Worm (Caenorhabditis elegans) whole organism, late embryonic: ENCODE results near the gene F38B6.7.

ENCODE experiments used
- C08G9.2 ChIP-seq: sonication (generic microtip); optimal IDR thresholded peaks from 2 replicates; lab custom pipeline; 2016; ENCODE audit warnings: mild to moderate bottlenecking, missing genetic modification characterization, moderate library complexity, missing compliant biosample characterization
- C38D4.7 ChIP-seq: fragments of 200-800 bp; sonication (Bioruptor generic); optimal IDR thresholded peaks from 2 replicates; lab custom pipeline; 2018; ENCODE audit warnings: mild to moderate bottlenecking, missing genetic modification characterization, moderate library complexity, missing compliant biosample characterization
- F13H6.1 ChIP-seq: sonication (generic microtip); optimal IDR thresholded peaks from 2 replicates; lab custom pipeline; 2016; ENCODE audit warnings: missing genetic modification characterization, missing compliant biosample characterization
- K02D7.2 ChIP-seq: sonication (generic microtip); optimal IDR thresholded peaks from 2 replicates; lab custom pipeline; 2017; ENCODE audit warnings: mild to moderate bottlenecking, missing genetic modification characterization, missing compliant biosample characterization
- T23F11.4 ChIP-seq: fragments of 200-800 bp; sonication (Bioruptor generic); optimal IDR thresholded peaks from 2 replicates; lab custom pipeline; 2018; ENCODE audit warnings: mild to moderate bottlenecking, missing genetic modification characterization, missing compliant biosample characterization
- Y22D7AL.16 ChIP-seq: sonication (generic microtip); optimal IDR thresholded peaks from 2 replicates; lab custom pipeline; 2016; ENCODE audit warnings: missing genetic modification characterization, missing compliant biosample characterization
- ahr-1 ChIP-seq: sonication (generic microtip); optimal IDR thresholded peaks from 2 replicates; lab custom pipeline; 2016; ENCODE audit warnings: missing genetic modification characterization, missing compliant biosample characterization
- ceh-14 ChIP-seq: sonication (generic microtip); optimal IDR thresholded peaks from 2 replicates; lab custom pipeline; 2016; ENCODE audit warnings: missing genotype, missing genetic modification characterization, missing compliant biosample characterization
- ceh-18 ChIP-seq: sonication (generic microtip); optimal IDR thresholded peaks from 2 replicates; lab custom pipeline; 2016; ENCODE audit warnings: missing genetic modification characterization, missing compliant biosample characterization
- ceh-19 ChIP-seq: fragments of 200-800 bp; sonication (Bioruptor generic); optimal IDR thresholded peaks from 2 replicates; lab custom pipeline; 2018; ENCODE audit warnings: mild to moderate bottlenecking, missing genetic modification characterization, missing compliant biosample characterization
- ceh-2 ChIP-seq: sonication (generic microtip); optimal IDR thresholded peaks from 2 replicates; lab custom pipeline; 2016; ENCODE audit warnings: missing genotype, missing genetic modification characterization, missing compliant biosample characterization
- ceh-30 ChIP-seq: fragments of 150-350 bp; optimal IDR thresholded peaks from 2 replicates; lab custom pipeline; 2014; ENCODE audit warnings: missing biosample characterization, missing genetic modification characterization
- ceh-31 ChIP-seq: sonication (generic microtip); optimal IDR thresholded peaks from 2 replicates; lab custom pipeline; 2016; ENCODE audit warnings: missing genetic modification characterization, missing compliant biosample characterization
- ceh-34 ChIP-seq: sonication (generic microtip); optimal IDR thresholded peaks from 2 replicates; lab custom pipeline; 2016; ENCODE audit warnings: mild to moderate bottlenecking, missing genetic modification characterization, missing compliant biosample characterization
- ceh-9 ChIP-seq: sonication (generic microtip); optimal IDR thresholded peaks from 2 replicates; lab custom pipeline; 2016; ENCODE audit warnings: mild to moderate bottlenecking, missing genetic modification characterization, inconsistent platforms, missing compliant biosample characterization
- dve-1 ChIP-seq: sonication (generic microtip); optimal IDR thresholded peaks from 2 replicates; lab custom pipeline; 2017; ENCODE audit warnings: antibody characterized with exemption, mild to moderate bottlenecking, missing genetic modification characterization, missing compliant biosample characterization
- ets-4 ChIP-seq: sonication (generic microtip); optimal IDR thresholded peaks from 2 replicates; lab custom pipeline; 2016; ENCODE audit warnings: missing genetic modification characterization, missing compliant biosample characterization
- eyg-1 ChIP-seq: sonication (generic microtip); optimal IDR thresholded peaks from 2 replicates; lab custom pipeline; 2016; ENCODE audit warnings: missing genotype, missing genetic modification characterization, missing compliant biosample characterization
- fkh-10 ChIP-seq: fragments of 150-350 bp; optimal IDR thresholded peaks from 2 replicates; lab custom pipeline; 2014; ENCODE audit warnings: missing biosample characterization, missing genetic modification reagents, missing genetic modification characterization
- fkh-6 ChIP-seq: sonication (generic microtip); optimal IDR thresholded peaks from 2 replicates; lab custom pipeline; 2016; ENCODE audit warnings: missing genetic modification characterization, missing compliant biosample characterization
- gmeb-2 ChIP-seq: sonication (generic microtip); optimal IDR thresholded peaks from 2 replicates; lab custom pipeline; 2016; ENCODE audit warnings: missing genetic modification characterization, inconsistent platforms, missing compliant biosample characterization
- hlh-13 ChIP-seq: fragments of 200-800 bp; sonication (Bioruptor generic); optimal IDR thresholded peaks from 2 replicates; lab custom pipeline; 2018; ENCODE audit warnings: mild to moderate bottlenecking, missing genetic modification characterization, missing compliant biosample characterization
- hlh-15 ChIP-seq: sonication (generic microtip); optimal IDR thresholded peaks from 2 replicates; lab custom pipeline; 2016; ENCODE audit warnings: missing genetic modification characterization, missing compliant biosample characterization
- hlh-30 ChIP-seq: sonication (generic microtip); optimal IDR thresholded peaks from 2 replicates; lab custom pipeline; 2017; ENCODE audit warnings: antibody characterized with exemption, missing genetic modification characterization, missing compliant biosample characterization; ENCODE audit not compliant: insufficient read depth
- lim-6 ChIP-seq: sonication (generic microtip); optimal IDR thresholded peaks from 2 replicates; lab custom pipeline; 2016; ENCODE audit warnings: missing genetic modification characterization, missing compliant biosample characterization
- madf-2 ChIP-seq: sonication (generic microtip); optimal IDR thresholded peaks from 2 replicates; lab custom pipeline; 2017; ENCODE audit warnings: missing genetic modification characterization, missing compliant biosample characterization
- mec-3 ChIP-seq: sonication (generic microtip); optimal IDR thresholded peaks from 2 replicates; lab custom pipeline; 2016; ENCODE audit warnings: borderline replicate concordance, missing genetic modification characterization, missing compliant biosample characterization
- nfya-1 ChIP-seq: sonication (generic microtip); optimal IDR thresholded peaks from 2 replicates; lab custom pipeline; 2017; ENCODE audit warnings: missing genetic modification characterization, mild to moderate bottlenecking, missing compliant biosample characterization, antibody characterized with exemption, moderate library complexity
- nhr-11 ChIP-seq: fragments of 150-350 bp; optimal IDR thresholded peaks from 2 replicates; lab custom pipeline; 2014; ENCODE audit warnings: missing biosample characterization, missing genetic modification characterization
- nhr-232 ChIP-seq: sonication (generic microtip); optimal IDR thresholded peaks from 2 replicates; lab custom pipeline; 2016; ENCODE audit warnings: missing genetic modification characterization, missing compliant biosample characterization
- npax-4 ChIP-seq: sonication (generic microtip); optimal IDR thresholded peaks from 2 replicates; lab custom pipeline; 2016; ENCODE audit warnings: missing genetic modification characterization, missing compliant biosample characterization
- odd-2 ChIP-seq: sonication (generic microtip); optimal IDR thresholded peaks from 2 replicates; lab custom pipeline; 2017; ENCODE audit warnings: antibody characterized with exemption, mild to moderate bottlenecking, missing genetic modification characterization, missing compliant biosample characterization
- pag-3 ChIP-seq: sonication (generic microtip); optimal IDR thresholded peaks from 2 replicates; lab custom pipeline; 2016; ENCODE audit warnings: missing compliant biosample characterization, missing genetic modification characterization, borderline replicate concordance
- pat-9 ChIP-seq: fragments of 200-800 bp; sonication (Bioruptor generic); optimal IDR thresholded peaks from 2 replicates; lab custom pipeline; 2018; ENCODE audit warnings: mild to moderate bottlenecking, missing genetic modification characterization, moderate library complexity, missing compliant biosample characterization
- pha-2 ChIP-seq: sonication (generic microtip); optimal IDR thresholded peaks from 2 replicates; lab custom pipeline; 2017; ENCODE audit warnings: mild to moderate bottlenecking, missing genetic modification characterization, missing compliant biosample characterization
- pha-4 ChIP-seq: fragments of 150-350 bp; optimal IDR thresholded peaks from 2 replicates; lab custom pipeline; 2018; ENCODE audit warnings: missing biosample characterization, missing genetic modification reagents, missing genetic modification characterization
- pqm-1 ChIP-seq: sonication (generic microtip); optimal IDR thresholded peaks from 2 replicates; lab custom pipeline; 2016; ENCODE audit warnings: missing genetic modification characterization, missing compliant biosample characterization
- ref-2 ChIP-seq: sonication (generic microtip); optimal IDR thresholded peaks from 2 replicates; lab custom pipeline; 2016; ENCODE audit warnings: missing genetic modification characterization, missing compliant biosample characterization
- sox-2 ChIP-seq: fragments of 200-800 bp; sonication (Bioruptor generic); IDR thresholded peaks from 2 replicates; pipeline ENCODE4 v1.3.6; 2022; ENCODE audit warnings: missing genetic modification reagents, missing genetic modification characterization, missing compliant biosample characterization
- sox-4 ChIP-seq: sonication (generic microtip); optimal IDR thresholded peaks from 2 replicates; lab custom pipeline; 2017; ENCODE audit warnings: mild to moderate bottlenecking, missing genetic modification characterization, inconsistent platforms, missing compliant biosample characterization
- syd-9 ChIP-seq: sonication (generic microtip); optimal IDR thresholded peaks from 2 replicates; lab custom pipeline; 2016; ENCODE audit warnings: mild to moderate bottlenecking, missing genetic modification characterization, moderate library complexity, missing compliant biosample characterization
- tbx-2 ChIP-seq: sonication (generic microtip); optimal IDR thresholded peaks from 2 replicates; lab custom pipeline; 2016; ENCODE audit warnings: missing genetic modification characterization, missing compliant biosample characterization
- zip-5 ChIP-seq: sonication (generic microtip); optimal IDR thresholded peaks from 2 replicates; lab custom pipeline; 2016; ENCODE audit warnings: missing genetic modification characterization, missing compliant biosample characterization

Gene F38B6.7

ce11 chrX:6663780-6664437, 34.3 kb downstream of the F38B6.7 start:
- TF ChIP-seq ref-2 (no peak), pat-9 (tag; lab: Kevin White, UChicago) (no peak), ceh-18 (tag; lab: Kevin White, UChicago) (no peak), lim-6 (tag; lab: Kevin White, UChicago) (no peak), fkh-6 (tag; lab: Kevin White, UChicago) (no peak), hlh-13 (GFP tag; lab: Kevin White, UChicago) (no peak), ahr-1 (no peak), pha-2 (tag; lab: Kevin White, UChicago) (no peak)

- no peak for TF ChIP-seq Y22D7AL.16 (tag; lab: Kevin White, UChicago)
- no peak for TF ChIP-seq odd-2 (tag; lab: Kevin White, UChicago)
- TF ChIP-seq ref-2 = no peak
- no peak for TF ChIP-seq nhr-232
- no peak for TF ChIP-seq sox-2 (GFP tag; lab: Robert Waterston, UW)
These were observed 35.9 kb downstream of the F38B6.7 start for ce11 chrX:6662267-6662666.

- TF ChIP-seq pha-4 = no peak
- no peak for TF ChIP-seq ceh-34
- TF ChIP-seq lim-6 (tag; lab: Kevin White, UChicago) = no peak
- TF ChIP-seq hlh-15 (tag; lab: Kevin White, UChicago) = no peak
- no peak for TF ChIP-seq ets-4
These were observed 41.4 kb downstream of the F38B6.7 start for ce11 chrX:6656770-6657169.

DNA sequence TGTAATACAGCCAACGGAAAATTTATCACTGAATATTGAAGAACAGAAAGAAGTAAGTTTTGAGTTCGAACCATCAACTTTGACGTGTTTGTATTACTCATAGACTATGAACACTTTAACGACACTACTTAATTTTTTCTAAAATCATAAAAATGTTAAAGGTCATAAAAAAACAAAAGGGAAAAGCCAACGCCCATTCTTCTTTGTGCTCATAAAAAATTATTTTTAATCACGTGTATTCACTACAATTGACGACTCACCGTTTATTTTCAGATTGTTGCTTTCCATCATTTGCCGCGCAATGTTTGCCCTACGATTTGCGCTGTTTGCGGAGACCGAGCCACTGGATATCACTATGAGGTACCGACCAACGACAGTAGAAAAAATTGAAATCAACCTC, 41.9 kb downstream of the F38B6.7 start:
- TF ChIP-seq ceh-9 (no peak), madf-2 (no peak), gmeb-2 (tag; lab: Kevin White, UChicago) (no peak), F13H6.1 (tag; lab: Kevin White, UChicago) (no peak), hlh-15 (tag; lab: Kevin White, UChicago) (no peak), dve-1 (tag; lab: Kevin White, UChicago) (no peak), nfya-1 (tag; lab: Kevin White, UChicago) (no peak), npax-4 (tag; lab: Kevin White, UChicago) (no peak), ceh-18 (tag; lab: Kevin White, UChicago) (no peak), zip-5 (tag; lab: Kevin White, UChicago) (no peak), pqm-1 (tag; lab: Kevin White, UChicago) (no peak), pag-3 (no peak), ceh-31 (tag; lab: Kevin White, UChicago) (no peak), nhr-232 (no peak), T23F11.4 (GFP tag; lab: Kevin White, UChicago) (no peak), nhr-11 (tag; lab: Kevin White, UChicago) (no peak), fkh-10 (GFP tag; lab: Kevin White, UChicago) (no peak), ceh-30 (no peak)

DNA sequence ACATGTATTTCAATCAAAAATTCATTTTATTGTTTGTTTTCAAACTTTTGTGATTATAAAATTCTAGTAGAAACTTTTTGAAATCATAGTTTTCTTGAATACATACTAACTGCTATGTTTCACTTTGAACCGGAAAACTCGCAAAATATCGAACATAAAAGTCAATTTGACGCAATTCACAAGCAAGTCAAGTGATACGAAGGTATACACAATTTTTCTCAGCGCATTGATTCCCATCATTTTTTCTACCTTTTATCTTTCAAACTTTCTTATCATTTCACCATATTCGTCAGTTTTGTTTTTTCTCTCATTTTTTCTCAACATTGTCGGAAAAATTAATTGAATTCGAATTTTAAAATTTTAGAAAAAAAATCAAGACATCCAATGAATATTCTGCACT, 43.0 kb downstream of the F38B6.7 start, which contains the start of gene nhr-173:
TSS of gene nhr-173 (plus strand) at position 366 of the 400 bp plus-strand sequence.
- TF ChIP-seq ceh-2 (tag; lab: Kevin White, UChicago) (no peak), ceh-14 (tag; lab: Kevin White, UChicago) (no peak), pha-4 (no peak), tbx-2 (tag; lab: Kevin White, UChicago) (no peak), C08G9.2 (tag; lab: Kevin White, UChicago) (no peak), eyg-1 (tag; lab: Kevin White, UChicago) (no peak), K02D7.2 (tag; lab: Kevin White, UChicago) (no peak), fkh-6 (tag; lab: Kevin White, UChicago) (no peak), hlh-30 (no peak), syd-9 (tag; lab: Kevin White, UChicago) (no peak), ref-2 (no peak), C38D4.7 (GFP tag; lab: Kevin White, UChicago) (no peak), sox-2 (GFP tag; lab: Robert Waterston, UW) (no peak), sox-4 (tag; lab: Kevin White, UChicago) (no peak), ceh-19 (no peak), mec-3 (tag; lab: Kevin White, UChicago) (no peak)
- TF ChIP-seq, all 69 proteins: peak for 0
